Fruit fly (Drosophila melanogaster) Kc167 (cell line): Measurements from ENCODE around the gene Mst98Cb.

Source experiments
- Myc ChIP-seq: fragments of >200 bp; optimal IDR thresholded peaks from 2 replicates; lab custom pipeline; 2017; ENCODE audit warnings: missing external identifiers
- Sin3A ChIP-seq: fragments of >200 bp; optimal IDR thresholded peaks from 2 replicates; lab custom pipeline; 2018; ENCODE audit warnings: missing external identifiers
- h ChIP-seq: fragments of >200 bp; optimal IDR thresholded peaks from 3 replicates; lab custom pipeline; 2018; ENCODE audit warnings: missing external identifiers
- insv ChIP-seq: fragments of >200 bp; optimal IDR thresholded peaks from 3 replicates; lab custom pipeline; 2018; ENCODE audit warnings: missing external identifiers
- psq ChIP-seq: fragments of >200 bp; optimal IDR thresholded peaks from 2 replicates; lab custom pipeline; 2017; ENCODE audit warnings: missing external identifiers
- ttk ChIP-seq: sonication (Bioruptor generic); optimal IDR thresholded peaks from 2 replicates; lab custom pipeline; 2017; ENCODE audit warnings: missing external identifiers

DNA sequence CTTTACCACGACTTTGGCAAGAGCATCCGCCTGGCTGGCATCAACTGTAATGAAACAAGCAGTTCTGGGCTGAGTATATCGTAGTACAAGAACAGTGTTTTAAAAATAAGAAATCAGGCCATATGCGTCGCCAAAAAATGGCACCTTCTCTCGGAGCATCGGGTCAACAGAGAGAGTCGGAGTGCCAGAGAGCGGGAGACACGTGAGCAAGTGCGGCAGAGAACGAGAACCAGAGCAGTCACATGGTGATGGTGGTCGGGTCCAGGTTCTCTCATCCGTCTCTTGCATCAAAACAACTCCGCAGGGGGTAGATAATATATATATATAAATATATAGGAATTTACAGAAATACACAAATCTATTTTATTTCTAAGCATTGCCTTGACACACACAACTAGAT lies 32.2 kb downstream of the Mst98Cb start:
- TF ChIP-seq h (lab: Kevin White, UChicago) (no peak), psq (no peak), insv (lab: Kevin White, UChicago) (no peak), Sin3A (lab: Kevin White, UChicago) (no peak), Myc (lab: Kevin White, UChicago) (no peak), ttk (lab: Kevin White, UChicago) (no peak)
